Worm (Caenorhabditis elegans) whole organism, L4 larva: ENCODE measurements around the gene pes-9.

Experiments
- aly-2 ChIP-seq: sonication (generic microtip); optimal IDR thresholded peaks from 2 replicates; lab custom pipeline; 2018; ENCODE audit warnings: missing biosample characterization, missing genetic modification characterization
- attf-4 ChIP-seq: sonication (generic microtip); optimal IDR thresholded peaks from 3 replicates; lab custom pipeline; 2017; ENCODE audit warnings: missing biosample characterization, missing genetic modification characterization
- ceh-62 ChIP-seq: sonication (generic microtip); optimal IDR thresholded peaks from 2 replicates; lab custom pipeline; 2017; ENCODE audit warnings: missing biosample characterization, missing genetic modification characterization
- hlh-30 ChIP-seq: sonication (generic microtip); optimal IDR thresholded peaks from 2 replicates; lab custom pipeline; 2017; ENCODE audit warnings: antibody characterized with exemption, mild to moderate bottlenecking, missing genetic modification characterization, missing compliant biosample characterization; ENCODE audit not compliant: insufficient read depth
- jun-1 ChIP-seq: fragments of 150-350 bp; optimal IDR thresholded peaks from 2 replicates; lab custom pipeline; 2014; ENCODE audit warnings: missing biosample characterization, missing genetic modification reagents, missing genetic modification characterization
- lin-39 ChIP-seq: fragments of 150-350 bp; optimal IDR thresholded peaks from 2 replicates; lab custom pipeline; 2014; ENCODE audit warnings: missing biosample characterization, missing genetic modification reagents, missing genetic modification characterization
- mdl-1 ChIP-seq, 2 experiments: fragments of 150-350 bp in 1 of 2; sonication (generic microtip) in 1 of 2; optimal IDR thresholded peaks; 2 replicates each; lab custom pipeline; 2014 to 2017; ENCODE audit warnings: missing biosample characterization in 2 of 2, missing genetic modification characterization in 2 of 2
- mep-1 ChIP-seq: fragments of 150-350 bp; sonication (generic microtip); optimal IDR thresholded peaks from 3 replicates; lab custom pipeline; 2014; ENCODE audit warnings: missing biosample characterization, missing genetic modification characterization
- nhr-237 ChIP-seq: sonication (generic microtip); optimal IDR thresholded peaks from 2 replicates; lab custom pipeline; 2017; ENCODE audit warnings: missing biosample characterization, missing genetic modification characterization
- nhr-25 ChIP-seq: sonication (generic microtip); optimal IDR thresholded peaks from 2 replicates; lab custom pipeline; 2017; ENCODE audit warnings: missing genetic modification characterization, mild to moderate bottlenecking, missing compliant biosample characterization, antibody characterized with exemption, moderate library complexity, borderline replicate concordance; ENCODE audit not compliant: insufficient read depth
- rbr-2 ChIP-seq: sonication (generic microtip); optimal IDR thresholded peaks from 2 replicates; lab custom pipeline; 2016; ENCODE audit warnings: missing genotype, missing genetic modification characterization, missing compliant biosample characterization
- snpc-4 ChIP-seq: fragments of 150-350 bp; optimal IDR thresholded peaks from 2 replicates; lab custom pipeline; 2014; ENCODE audit warnings: missing biosample characterization, missing genetic modification characterization
- unc-130 ChIP-seq: sonication (generic microtip); optimal IDR thresholded peaks from 2 replicates; lab custom pipeline; 2016; ENCODE audit warnings: missing genetic modification reagents, missing genetic modification characterization, missing compliant biosample characterization

DNA sequence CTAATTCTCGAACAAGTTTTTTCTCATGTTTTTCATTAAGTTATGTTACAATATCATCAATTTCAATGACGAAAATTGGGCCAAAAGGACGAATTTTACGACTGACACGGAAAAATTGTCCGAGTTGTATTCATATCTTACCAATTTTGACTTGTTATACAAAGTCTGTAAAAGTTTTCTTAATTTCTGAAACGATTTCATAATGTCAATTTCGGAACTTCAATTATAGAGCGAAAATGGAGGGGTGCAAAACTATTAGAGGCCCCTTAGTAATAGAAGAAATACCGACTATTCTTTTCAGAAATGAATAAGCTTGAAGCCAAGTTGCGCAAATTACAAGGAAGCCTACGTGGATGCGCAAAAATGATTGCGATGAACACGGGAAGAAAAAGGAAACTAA lies 34.8 kb upstream of the pes-9 start, which contains the start of gene F43D2.3:
- TF ChIP-seq mep-1 (tag; lab: Kevin White, UChicago) (no peak), aly-2 (tag; lab: Kevin White, UChicago) (no peak), unc-130 (no peak), ceh-62 (tag; lab: Kevin White, UChicago) (no peak), jun-1 (tag; lab: Kevin White, UChicago) (no peak), hlh-30 (tag; lab: Kevin White, UChicago) (no peak), lin-39 (tag; lab: Kevin White, UChicago) (no peak), nhr-25 (no peak), attf-4 (no peak), nhr-237 (tag; lab: Kevin White, UChicago) (no peak), snpc-4 (tag; lab: Kevin White, UChicago) (no peak), mdl-1 (tag; optimal IDR thresholded peaks at IDR 0.05; lab: Kevin White, UChicago) (no peak), rbr-2 (tag; lab: Kevin White, UChicago) (no peak)
